Fruit fly (Drosophila melanogaster) whole organism, embryonic: ENCODE results near the gene Ist1.
A peak's percentile ranks its signal among the peaks of the same experiment; 100 is the strongest.

Experiments used
- Aef1 ChIP-seq: fragments of 200-800 bp; sonication (Bioruptor generic); IDR thresholded peaks from 3 replicates; pipeline ENCODE4 v1.3.6; 2022; ENCODE audit warnings: missing biosample characterization, missing genetic modification characterization
- CG1024 ChIP-seq: fragments of 200-800 bp; sonication (Bioruptor generic); IDR thresholded peaks from 2 replicates; pipeline ENCODE4 v1.3.6; 2022; ENCODE audit warnings: missing biosample characterization, missing genetic modification characterization
- CG11456 ChIP-seq: fragments of 200-800 bp; sonication (Bioruptor generic); IDR thresholded peaks from 3 replicates; pipeline ENCODE4 v1.3.6; 2022; ENCODE audit warnings: missing biosample characterization, missing genetic modification characterization
- CG12071 ChIP-seq: fragments of 200-800 bp; sonication (Bioruptor generic); optimal IDR thresholded peaks from 3 replicates; lab custom pipeline; 2018; ENCODE audit warnings: missing biosample characterization, mild to moderate bottlenecking, missing genetic modification characterization
- CG13123 ChIP-seq: fragments of 200-800 bp; sonication (Bioruptor generic); optimal IDR thresholded peaks from 2 replicates; lab custom pipeline; 2016; ENCODE audit warnings: missing biosample characterization, missing genetic modification characterization
- CG13287 ChIP-seq: fragments of 200-800 bp; sonication (Bioruptor generic); IDR thresholded peaks from 2 replicates; pipeline ENCODE4 v1.3.6; 2022; ENCODE audit warnings: missing biosample characterization, missing genetic modification characterization; ENCODE audit not compliant: partially characterized antibody
- CG15073 ChIP-seq: fragments of 200-800 bp; sonication (Bioruptor generic); optimal IDR thresholded peaks from 2 replicates; lab custom pipeline; 2016; ENCODE audit warnings: missing biosample characterization, missing genetic modification characterization
- CG16813 ChIP-seq: fragments of 200-800 bp; sonication (Bioruptor generic); IDR thresholded peaks from 3 replicates; pipeline ENCODE4 v1.3.6; 2022; ENCODE audit warnings: missing biosample characterization, missing genetic modification characterization; ENCODE audit not compliant: partially characterized antibody
- CG17912 ChIP-seq: fragments of 200-800 bp; sonication (Bioruptor generic); optimal IDR thresholded peaks from 2 replicates; lab custom pipeline; 2018; ENCODE audit warnings: missing biosample characterization, mild to moderate bottlenecking, missing genetic modification characterization
- CG3065 ChIP-seq: fragments of 200-800 bp; sonication (Bioruptor generic); optimal IDR thresholded peaks from 2 replicates; lab custom pipeline; 2016; ENCODE audit warnings: missing biosample characterization, missing genetic modification characterization
- CG3281 ChIP-seq: fragments of 200-800 bp; sonication (Bioruptor generic); optimal IDR thresholded peaks from 3 replicates; lab custom pipeline; 2017; ENCODE audit warnings: missing biosample characterization, mild to moderate bottlenecking, missing genetic modification characterization
- CG5180 ChIP-seq: fragments of 200-800 bp; sonication (Bioruptor generic); optimal IDR thresholded peaks from 3 replicates; lab custom pipeline; 2017; ENCODE audit warnings: missing biosample characterization, missing genetic modification characterization, mild to moderate bottlenecking, moderate library complexity, missing genetic modification reagents
- CG6175 ChIP-seq: fragments of 200-800 bp; sonication (Bioruptor generic); IDR thresholded peaks from 3 replicates; pipeline ENCODE4 v1.3.6; 2022; ENCODE audit warnings: missing biosample characterization, missing genetic modification characterization
- CG7357 ChIP-seq: fragments of 200-800 bp; sonication (Bioruptor generic); IDR thresholded peaks from 3 replicates; pipeline ENCODE4 v1.3.6; 2022; ENCODE audit warnings: missing biosample characterization, missing genetic modification characterization
- CG7372 ChIP-seq: fragments of 200-800 bp; sonication (Bioruptor generic); IDR thresholded peaks from 2 replicates; pipeline ENCODE4 v1.3.6; 2022; ENCODE audit warnings: missing biosample characterization, missing genetic modification characterization
- CG7839 ChIP-seq: fragments of 200-800 bp; sonication (Bioruptor generic); optimal IDR thresholded peaks from 3 replicates; lab custom pipeline; 2018; ENCODE audit warnings: missing biosample characterization, mild to moderate bottlenecking, missing genetic modification characterization, moderate library complexity
- CG7987 ChIP-seq: fragments of 200-800 bp; sonication (Bioruptor generic); optimal IDR thresholded peaks from 2 replicates; lab custom pipeline; 2018; ENCODE audit warnings: missing biosample characterization, mild to moderate bottlenecking, missing genetic modification characterization, moderate library complexity
- CG8765 ChIP-seq: fragments of 200-800 bp; sonication (Bioruptor generic); IDR thresholded peaks from 2 replicates; pipeline ENCODE4 v1.3.6; 2022; ENCODE audit warnings: missing biosample characterization, missing genetic modification characterization
- CG9609 ChIP-seq: fragments of 200-800 bp; sonication (Bioruptor generic); optimal IDR thresholded peaks from 3 replicates; lab custom pipeline; 2016; ENCODE audit warnings: missing biosample characterization, missing genetic modification characterization
- CG9876 ChIP-seq: fragments of 200-800 bp; sonication (Bioruptor generic); optimal IDR thresholded peaks from 2 replicates; lab custom pipeline; 2016; ENCODE audit warnings: missing biosample characterization, missing genetic modification characterization
- CTCF ChIP-seq: fragments of 200-800 bp; sonication (Bioruptor generic); optimal IDR thresholded peaks from 2 replicates; lab custom pipeline; 2017; ENCODE audit warnings: missing biosample characterization, mild to moderate bottlenecking, missing genetic modification characterization, moderate library complexity
- CrebB ChIP-seq: fragments of 200-800 bp; sonication (Bioruptor generic); optimal IDR thresholded peaks from 3 replicates; lab custom pipeline; 2018; ENCODE audit warnings: missing biosample characterization, mild to moderate bottlenecking, missing genetic modification characterization
- D19B ChIP-seq: fragments of 200-800 bp; sonication (Bioruptor generic); optimal IDR thresholded peaks from 2 replicates; lab custom pipeline; 2017; ENCODE audit warnings: missing biosample characterization, mild to moderate bottlenecking, missing genetic modification characterization
- HHEX ChIP-seq: fragments of 200-800 bp; sonication (Bioruptor generic); optimal IDR thresholded peaks from 3 replicates; lab custom pipeline; 2017; ENCODE audit warnings: missing biosample characterization, mild to moderate bottlenecking, missing genetic modification characterization, missing genetic modification reagents
- HLH54F ChIP-seq: fragments of 200-800 bp; sonication (Bioruptor generic); optimal IDR thresholded peaks from 3 replicates; lab custom pipeline; 2016; ENCODE audit warnings: missing biosample characterization, missing genetic modification characterization
- HmgZ ChIP-seq: fragments of 200-800 bp; sonication (Bioruptor generic); optimal IDR thresholded peaks from 2 replicates; lab custom pipeline; 2018; ENCODE audit warnings: missing biosample characterization, mild to moderate bottlenecking, missing genetic modification characterization
- Hmr ChIP-seq: fragments of 200-800 bp; sonication (Bioruptor generic); optimal IDR thresholded peaks from 3 replicates; lab custom pipeline; 2017; ENCODE audit warnings: mild to moderate bottlenecking, missing biosample characterization, missing genetic modification reagents, missing genetic modification characterization
- Meics ChIP-seq: fragments of 200-800 bp; sonication (Bioruptor generic); optimal IDR thresholded peaks from 2 replicates; lab custom pipeline; 2017; ENCODE audit warnings: missing biosample characterization, mild to moderate bottlenecking, missing genetic modification characterization
- Rx ChIP-seq: fragments of 200-800 bp; sonication (Bioruptor generic); IDR thresholded peaks from 2 replicates; pipeline ENCODE4 v1.3.6; 2022; ENCODE audit warnings: missing biosample characterization, missing genetic modification characterization
- Xbp1 ChIP-seq: fragments of 200-800 bp; sonication (Bioruptor generic); optimal IDR thresholded peaks from 3 replicates; lab custom pipeline; 2016; ENCODE audit warnings: missing biosample characterization, mild to moderate bottlenecking, missing genetic modification characterization
- ash1 ChIP-seq: fragments of 200-800 bp; sonication (Bioruptor generic); optimal IDR thresholded peaks from 2 replicates; lab custom pipeline; 2018; ENCODE audit warnings: missing biosample characterization, mild to moderate bottlenecking, missing genetic modification characterization
- chinmo ChIP-seq: fragments of 200-800 bp; sonication (Bioruptor generic); IDR thresholded peaks from 4 replicates; pipeline ENCODE4 v1.3.6; 2022; ENCODE audit warnings: missing biosample characterization, missing genetic modification characterization; ENCODE audit not compliant: partially characterized antibody
- chm ChIP-seq: fragments of 200-800 bp; sonication (Bioruptor generic); IDR thresholded peaks from 2 replicates; pipeline ENCODE4 v1.3.6; 2022; ENCODE audit warnings: missing biosample characterization, missing genetic modification characterization
- da ChIP-seq: fragments of 200-800 bp; sonication (Bioruptor generic); optimal IDR thresholded peaks from 2 replicates; lab custom pipeline; 2016; ENCODE audit warnings: missing biosample characterization, missing genetic modification characterization
- fd96Cb ChIP-seq: fragments of 200-800 bp; sonication (Bioruptor generic); optimal IDR thresholded peaks from 2 replicates; lab custom pipeline; 2018; ENCODE audit warnings: missing biosample characterization, mild to moderate bottlenecking, missing genetic modification characterization, moderate library complexity
- ftz-f1 ChIP-seq: fragments of 200-800 bp; sonication (Bioruptor generic); optimal IDR thresholded peaks from 2 replicates; lab custom pipeline; 2016; ENCODE audit warnings: missing biosample characterization, missing genetic modification characterization
- fu2 ChIP-seq: fragments of 200-800 bp; sonication (Bioruptor generic); optimal IDR thresholded peaks from 2 replicates; lab custom pipeline; 2016; ENCODE audit warnings: missing biosample characterization, missing genetic modification characterization
- gro ChIP-seq: fragments of 200-800 bp; sonication (Bioruptor generic); optimal IDR thresholded peaks from 2 replicates; lab custom pipeline; 2016; ENCODE audit warnings: missing biosample characterization, missing genetic modification characterization
- gsb ChIP-seq: fragments of 200-800 bp; sonication (Bioruptor generic); IDR thresholded peaks from 2 replicates; pipeline ENCODE4 v1.3.6; 2022; ENCODE audit warnings: missing biosample characterization, missing genetic modification characterization
- ind ChIP-seq: fragments of 200-800 bp; sonication (Bioruptor generic); optimal IDR thresholded peaks from 3 replicates; lab custom pipeline; 2016; ENCODE audit warnings: missing biosample characterization, missing genetic modification characterization
- jumu ChIP-seq: fragments of 200-800 bp; sonication (Bioruptor generic); optimal IDR thresholded peaks from 3 replicates; lab custom pipeline; 2016; ENCODE audit warnings: missing biosample characterization, missing genetic modification characterization
- lbe ChIP-seq: fragments of 200-800 bp; sonication (Bioruptor generic); optimal IDR thresholded peaks from 2 replicates; lab custom pipeline; 2016; ENCODE audit warnings: missing biosample characterization, mild to moderate bottlenecking, missing genetic modification characterization
- phol ChIP-seq: fragments of 200-800 bp; sonication (Bioruptor generic); optimal IDR thresholded peaks from 3 replicates; lab custom pipeline; 2018; ENCODE audit warnings: missing biosample characterization, mild to moderate bottlenecking, missing genetic modification characterization, moderate library complexity
- psq ChIP-seq: fragments of 200-800 bp; sonication (Bioruptor generic); optimal IDR thresholded peaks from 2 replicates; lab custom pipeline; 2017; ENCODE audit warnings: missing biosample characterization, missing genetic modification characterization
- ranshi ChIP-seq: fragments of 200-800 bp; sonication (Bioruptor generic); IDR thresholded peaks from 2 replicates; pipeline ENCODE4 v1.3.6; 2022; ENCODE audit warnings: missing biosample characterization, missing genetic modification characterization
- shn ChIP-seq: fragments of 200-800 bp; sonication (Bioruptor generic); optimal IDR thresholded peaks from 3 replicates; lab custom pipeline; 2016; ENCODE audit warnings: missing biosample characterization, missing genetic modification characterization
- sima ChIP-seq: fragments of 200-800 bp; sonication (Bioruptor generic); optimal IDR thresholded peaks from 2 replicates; lab custom pipeline; 2016; ENCODE audit warnings: missing biosample characterization, missing genetic modification characterization
- slp2 ChIP-seq: fragments of 200-800 bp; sonication (Bioruptor generic); optimal IDR thresholded peaks from 2 replicates; lab custom pipeline; 2016; ENCODE audit warnings: missing biosample characterization, missing genetic modification characterization
- stc ChIP-seq: fragments of 200-800 bp; sonication (Bioruptor generic); IDR thresholded peaks from 2 replicates; pipeline ENCODE4 v1.3.6; 2022; ENCODE audit warnings: missing biosample characterization, missing genetic modification characterization
- trem ChIP-seq: fragments of 200-800 bp; optimal IDR thresholded peaks from 3 replicates; lab custom pipeline; 2019; ENCODE audit warnings: missing biosample characterization, mild to moderate bottlenecking, missing genetic modification characterization, moderate library complexity
- zf30C ChIP-seq: fragments of 200-800 bp; sonication (Bioruptor generic); optimal IDR thresholded peaks from 3 replicates; lab custom pipeline; 2018; ENCODE audit warnings: missing biosample characterization, mild to moderate bottlenecking, missing genetic modification characterization
- zfh1 ChIP-seq: fragments of 200-800 bp; sonication (Bioruptor generic); IDR thresholded peaks from 3 replicates; pipeline ENCODE4 v1.3.6; 2022; ENCODE audit warnings: missing biosample characterization, missing genetic modification characterization

The Ist1 gene

DNA sequence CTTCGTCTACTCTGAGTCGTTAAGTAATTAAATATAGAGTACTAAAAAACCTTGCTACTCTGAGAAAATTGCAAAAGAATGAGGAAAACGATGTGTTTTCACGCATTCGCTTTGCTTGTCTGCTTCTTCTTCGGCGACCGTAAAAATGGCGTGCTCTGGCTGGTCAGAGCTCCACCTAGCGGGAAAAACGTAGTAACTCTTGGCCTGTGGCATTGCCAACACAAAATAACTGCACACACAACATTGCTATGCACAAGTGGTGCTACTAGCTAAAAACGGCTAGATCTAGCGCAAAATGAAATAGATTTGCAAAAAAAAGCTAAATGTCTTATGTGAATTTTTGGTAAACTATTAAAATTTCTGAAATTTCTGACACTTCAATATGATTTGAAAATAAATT lies 9.2 kb downstream of the Ist1 start (continued):
- no peak for TF ChIP-seq CG15073 (GFP tag; lab: Kevin White, UChicago)
- peak; percentile 20 for TF ChIP-seq slp2 (GFP tag; lab: Kevin White, UChicago)
- TF ChIP-seq da (GFP tag; lab: Kevin White, UChicago) = no peak
- TF ChIP-seq CG7839 (tag; lab: Kevin White, UChicago) = peak; percentile 48
- TF ChIP-seq HmgZ = peak; percentile 79
- TF ChIP-seq ind (GFP tag; lab: Kevin White, UChicago) = peak; percentile 48
- TF ChIP-seq CrebB (tag; lab: Kevin White, UChicago) = no peak
- TF ChIP-seq lbe = no peak
- no peak for TF ChIP-seq sima (GFP tag; lab: Kevin White, UChicago)
- TF ChIP-seq fu2 (GFP tag; lab: Kevin White, UChicago) = peak; percentile 42
- TF ChIP-seq phol = peak; percentile 99
- TF ChIP-seq CG7357 (GFP tag; lab: Robert Waterston, UW) = no peak; the same call in 2 of the 3 replicates
- TF ChIP-seq HLH54F = peak; percentile 67
- no peak for TF ChIP-seq ftz-f1
- peak; percentile 16; the same call in 1 of the 3 replicates for TF ChIP-seq CG6175 (GFP tag; lab: Robert Waterston, UW)
- no peak for TF ChIP-seq CG5180 (GFP tag; lab: Kevin White, UChicago)
- no peak for TF ChIP-seq CG9876 (GFP tag; lab: Kevin White, UChicago)
- TF ChIP-seq CTCF (GFP tag; lab: Kevin White, UChicago) = peak; percentile 96
- peak; percentile 56 for TF ChIP-seq trem (tag; lab: Kevin White, UChicago)
- TF ChIP-seq zfh1 (GFP tag; lab: Robert Waterston, UW) = peak; percentile 64; the same call in 2 of the 3 replicates
- peak; percentile 56 for TF ChIP-seq Hmr
- TF ChIP-seq CG3281 (GFP tag; lab: Kevin White, UChicago) = peak; percentile 6
- peak; percentile 28 for TF ChIP-seq HHEX
- peak; percentile 40 for TF ChIP-seq jumu (GFP tag; lab: Kevin White, UChicago)
- TF ChIP-seq CG13123 (GFP tag; lab: Kevin White, UChicago) = no peak
- TF ChIP-seq CG7987 (GFP tag; lab: Kevin White, UChicago) = peak; percentile 28
- peak; percentile 30; the same call in 1 of the 3 replicates for TF ChIP-seq Aef1 (GFP tag; lab: Robert Waterston, UW)
- TF ChIP-seq CG9609 (GFP tag; lab: Kevin White, UChicago) = peak; percentile 34
- no peak for TF ChIP-seq CG12071
- TF ChIP-seq Rx (GFP tag; lab: Robert Waterston, UW) = peak; percentile 57
- 0 out of 2 replicates have a peak, but pooled peaks have one; percentile 11 for TF ChIP-seq CG1024
- TF ChIP-seq zf30C (GFP tag; lab: Kevin White, UChicago) = no peak
- peak; percentile 53; the same call in 1 of the 4 replicates for TF ChIP-seq chinmo (GFP tag; lab: Robert Waterston, UW)
- peak; percentile 30; the same call in 1 of the 2 replicates for TF ChIP-seq CG8765 (GFP tag; lab: Robert Waterston, UW)
- peak; percentile 76 for TF ChIP-seq CG17912 (GFP tag; lab: Kevin White, UChicago)
- peak; percentile 21 for TF ChIP-seq gro (GFP tag; lab: Kevin White, UChicago)
- no peak for TF ChIP-seq D19B (GFP tag; lab: Kevin White, UChicago)
- peak; percentile 85 for TF ChIP-seq CG11456 (GFP tag; lab: Robert Waterston, UW)
- TF ChIP-seq fd96Cb (tag; lab: Kevin White, UChicago) = peak; percentile 17
- TF ChIP-seq shn (GFP tag; lab: Kevin White, UChicago) = peak; percentile 37
- TF ChIP-seq psq = peak; percentile 85
- peak; percentile 60 for TF ChIP-seq ranshi
- TF ChIP-seq ash1 (GFP tag; lab: Kevin White, UChicago) = no peak
- peak; percentile 47 for TF ChIP-seq Meics (GFP tag; lab: Kevin White, UChicago)
- TF ChIP-seq CG13287 (GFP tag; lab: Robert Waterston, UW) = peak; percentile 54; the same call in 1 of the 2 replicates
- TF ChIP-seq CG3065 = no peak
- TF ChIP-seq chm = 0 out of 2 replicates have a peak, but pooled peaks have one; percentile 56
- peak; percentile 66 for TF ChIP-seq Xbp1
- peak; percentile 53; the same call in 1 of the 2 replicates for TF ChIP-seq CG7372 (GFP tag; lab: Robert Waterston, UW)
- TF ChIP-seq stc (GFP tag; lab: Robert Waterston, UW) = no peak
- TF ChIP-seq gsb = peak; percentile 48
- peak; percentile 29; the same call in 1 of the 3 replicates for TF ChIP-seq CG16813 (GFP tag; lab: Robert Waterston, UW)
